Worm (Caenorhabditis elegans) whole organism, L3 larva: ENCODE measurements around the gene nyn-1.

ENCODE experiments used
- egl-27 ChIP-seq: sonication (generic microtip); optimal IDR thresholded peaks from 4 replicates; lab custom pipeline; 2017; ENCODE audit warnings: missing biosample characterization, missing genetic modification reagents, missing genetic modification characterization
- fos-1 ChIP-seq: fragments of 150-350 bp; optimal IDR thresholded peaks from 2 replicates; lab custom pipeline; 2014; ENCODE audit warnings: missing biosample characterization, missing genetic modification characterization
- nfya-1 ChIP-seq: sonication (generic microtip); optimal IDR thresholded peaks from 2 replicates; lab custom pipeline; 2017; ENCODE audit warnings: missing genetic modification characterization, mild to moderate bottlenecking, missing compliant biosample characterization, antibody characterized with exemption, moderate library complexity; ENCODE audit not compliant: insufficient read depth
- nhr-11 ChIP-seq: fragments of 150-350 bp; optimal IDR thresholded peaks from 2 replicates; lab custom pipeline; 2014; ENCODE audit warnings: missing biosample characterization, missing genetic modification characterization
- nhr-12 ChIP-seq: fragments of 150-350 bp; optimal IDR thresholded peaks from 2 replicates; lab custom pipeline; 2014; ENCODE audit warnings: missing biosample characterization, missing genetic modification characterization
- nhr-23 ChIP-seq: fragments of 150-350 bp; optimal IDR thresholded peaks from 2 replicates; lab custom pipeline; 2014; ENCODE audit warnings: missing biosample characterization, missing genetic modification reagents, missing genetic modification characterization
- nhr-237 ChIP-seq: fragments of 150-350 bp; optimal IDR thresholded peaks from 2 replicates; lab custom pipeline; 2014; ENCODE audit warnings: missing biosample characterization, missing genetic modification characterization
- nhr-76 ChIP-seq: fragments of 150-350 bp; sonication (generic microtip); optimal IDR thresholded peaks from 5 replicates; lab custom pipeline; 2014; ENCODE audit warnings: missing biosample characterization, missing genetic modification characterization
- pha-4 ChIP-seq: fragments of 150-350 bp; optimal IDR thresholded peaks from 2 replicates; lab custom pipeline; 2014; ENCODE audit warnings: missing biosample characterization, missing genetic modification reagents, missing genetic modification characterization
- sea-2 ChIP-seq: fragments of 150-350 bp; sonication (generic microtip); optimal IDR thresholded peaks from 4 replicates; lab custom pipeline; 2014; ENCODE audit warnings: missing biosample characterization, missing genetic modification reagents, missing genetic modification characterization
- snpc-4 ChIP-seq: fragments of 150-350 bp; optimal IDR thresholded peaks from 2 replicates; lab custom pipeline; 2014; ENCODE audit warnings: missing biosample characterization, missing genetic modification characterization
- unc-62 ChIP-seq: fragments of 150-350 bp; sonication (generic microtip); optimal IDR thresholded peaks from 4 replicates; lab custom pipeline; 2014; ENCODE audit warnings: missing biosample characterization, missing genetic modification reagents, missing genetic modification characterization
- ztf-4 ChIP-seq: fragments of 150-350 bp; optimal IDR thresholded peaks from 2 replicates; lab custom pipeline; 2014; ENCODE audit warnings: missing biosample characterization, missing genetic modification characterization

- TF ChIP-seq nhr-23 (tag; lab: Kevin White, UChicago), result no peak
- no peak for TF ChIP-seq nhr-11 (tag; lab: Kevin White, UChicago)
- TF ChIP-seq fos-1 (tag; lab: Kevin White, UChicago), result no peak
- no peak for TF ChIP-seq sea-2 (GFP tag; lab: Kevin White, UChicago)
- no peak for TF ChIP-seq snpc-4 (tag; lab: Kevin White, UChicago)
- TF ChIP-seq nfya-1 (tag; lab: Kevin White, UChicago), result no peak
- TF ChIP-seq pha-4 (tag; lab: Kevin White, UChicago), result no peak
- TF ChIP-seq ztf-4, result no peak
- TF ChIP-seq unc-62 (GFP tag; lab: Kevin White, UChicago), result no peak
- no peak for TF ChIP-seq egl-27 (tag; lab: Kevin White, UChicago)
- TF ChIP-seq nhr-237 (tag; lab: Kevin White, UChicago), result no peak
- TF ChIP-seq nhr-76 (tag; lab: Kevin White, UChicago), result no peak
- TF ChIP-seq nhr-12 (tag; lab: Kevin White, UChicago), result no peak
Measured at ce11 chrIV:13684827-13685226, 2.0 kb downstream of the nyn-1 start.
